Fruit fly (Drosophila melanogaster): Measurements from ENCODE around the gene pdgy.

pdgy gene

DNA sequence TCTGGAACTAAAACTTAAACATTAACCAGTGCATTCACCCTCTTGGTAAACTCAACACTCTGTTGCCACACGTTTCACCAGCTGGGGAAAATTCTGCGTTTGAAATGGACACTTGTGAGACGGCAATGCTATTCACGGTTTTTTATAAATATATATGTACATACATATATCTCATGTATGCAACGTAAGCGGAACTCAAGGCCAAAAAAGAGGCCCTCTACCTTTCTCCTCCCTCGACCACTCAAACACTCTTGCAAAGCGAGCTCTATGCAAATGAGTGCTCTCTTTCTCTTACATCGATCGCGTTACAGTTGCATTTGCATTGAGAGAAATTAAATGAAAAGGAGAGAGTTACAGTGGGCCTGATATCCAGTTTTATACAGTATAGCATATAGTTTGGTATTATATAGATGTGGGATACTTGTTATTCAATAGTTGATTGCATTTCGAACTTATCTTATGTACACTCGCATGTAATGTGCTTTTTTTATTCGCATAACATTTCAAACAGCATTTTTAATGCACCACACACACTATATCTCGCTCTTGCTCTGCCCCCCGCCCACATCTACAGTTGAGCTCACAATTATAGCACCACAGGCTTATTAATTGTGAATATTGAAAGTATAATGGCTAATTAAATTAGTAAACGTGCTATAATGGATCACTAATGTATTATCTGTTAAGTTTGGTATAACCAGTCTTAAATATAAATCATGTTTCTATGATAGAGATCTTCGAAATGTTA is 1.1 kb downstream of the pdgy start (continued):
- no peak for TF ChIP-seq danr (GFP tag; IDR thresholded peaks at IDR 0.05)
- peak; percentile 37 for TF ChIP-seq CG6689 (GFP tag; IDR thresholded peaks at IDR 0.05)
- TF ChIP-seq nau (GFP tag; optimal IDR thresholded peaks at IDR 0.05), result no peak
- no peak for TF ChIP-seq wek (GFP tag; optimal IDR thresholded peaks at IDR 0.05)
- TF ChIP-seq CG7271 (tag; optimal IDR thresholded peaks at IDR 0.05), result no peak
- TF ChIP-seq abd-A (tag; optimal IDR thresholded peaks at IDR 0.05), result no peak
- peak; percentile 2 for TF ChIP-seq CG15011 (GFP tag; optimal IDR thresholded peaks at IDR 0.05)
- peak; percentile 60 for TF ChIP-seq ATbp (GFP tag; optimal IDR thresholded peaks at IDR 0.05)
- no peak for TF ChIP-seq CG4730 (GFP tag; IDR thresholded peaks at IDR 0.05)
- TF ChIP-seq CG4328 (GFP tag; optimal IDR thresholded peaks at IDR 0.05), result no peak
- no peak for TF ChIP-seq CG7745 (tag; optimal IDR thresholded peaks at IDR 0.05)
- no peak for TF ChIP-seq hbn (GFP tag; IDR thresholded peaks at IDR 0.05; ENCODE audit: partially characterized antibody)
- TF ChIP-seq NFAT (GFP tag; IDR thresholded peaks at IDR 0.05), result no peak
- no peak for TF ChIP-seq insv (GFP tag; optimal IDR thresholded peaks at IDR 0.05)
- no peak for TF ChIP-seq CG12071 (GFP tag; optimal IDR thresholded peaks at IDR 0.05)
- peak; percentile 23; the same call in 1 of the 3 replicates for TF ChIP-seq CG3726 (GFP tag; IDR thresholded peaks at IDR 0.05)
- TF ChIP-seq cad (GFP tag; optimal IDR thresholded peaks at IDR 0.05), result no peak
- TF ChIP-seq CG15514 (GFP tag; optimal IDR thresholded peaks at IDR 0.05), result no peak
- no peak for TF ChIP-seq CG16813 (GFP tag; IDR thresholded peaks at IDR 0.05; ENCODE audit: partially characterized antibody)
- TF ChIP-seq CG13894 (tag; optimal IDR thresholded peaks at IDR 0.05), result no peak
- TF ChIP-seq her (GFP tag; optimal IDR thresholded peaks at IDR 0.05), result no peak
- TF ChIP-seq cato (GFP tag; optimal IDR thresholded peaks at IDR 0.05; ENCODE audit: borderline replicate concordance), result peak; percentile 18
- peak; percentile 38; the same call in 2 of the 3 replicates for TF ChIP-seq dysf (GFP tag; IDR thresholded peaks at IDR 0.05)
- peak; percentile 57 for TF ChIP-seq CG7839 (tag; optimal IDR thresholded peaks at IDR 0.05)
- TF ChIP-seq ttk (GFP tag; IDR thresholded peaks at IDR 0.05), result 0 out of 2 replicates have a peak, but pooled peaks have one; percentile 50
- TF ChIP-seq CG2712 (tag; optimal IDR thresholded peaks at IDR 0.05), result peak; percentile 64
- TF ChIP-seq fru (optimal IDR thresholded peaks at IDR 0.05), result no peak
- no peak for TF ChIP-seq maf-S (GFP tag; optimal IDR thresholded peaks at IDR 0.05)
- peak; percentile 60 for TF ChIP-seq CG13424 (tag; optimal IDR thresholded peaks at IDR 0.05)
- TF ChIP-seq CG12299 (tag; optimal IDR thresholded peaks at IDR 0.05), result no peak
- TF ChIP-seq en (GFP tag; optimal IDR thresholded peaks at IDR 0.05), result peak; percentile 22
- TF ChIP-seq CG10431 (GFP tag; optimal IDR thresholded peaks at IDR 0.05), result peak; percentile 54
- TF ChIP-seq Hmx (GFP tag; optimal IDR thresholded peaks at IDR 0.05), result no peak
- no peak for TF ChIP-seq cg (GFP tag; optimal IDR thresholded peaks at IDR 0.05)
- TF ChIP-seq Taf1 (GFP tag; IDR thresholded peaks at IDR 0.05), result no peak
- no peak for TF ChIP-seq Dfd (GFP tag; optimal IDR thresholded peaks at IDR 0.05)
- peak; percentile 19 for TF ChIP-seq CG10654 (GFP tag; optimal IDR thresholded peaks at IDR 0.05)
- TF ChIP-seq CG11504 (tag; optimal IDR thresholded peaks at IDR 0.05), result peak; percentile 71
- TF ChIP-seq CG43689 (GFP tag; IDR thresholded peaks at IDR 0.05), result no peak
- peak; percentile 62 for TF ChIP-seq az2 (GFP tag; optimal IDR thresholded peaks at IDR 0.05)
- no peak for TF ChIP-seq CG11085 (GFP tag; IDR thresholded peaks at IDR 0.05)
- TF ChIP-seq CG34422 (GFP tag; IDR thresholded peaks at IDR 0.05), result no peak
- TF ChIP-seq zf30C (GFP tag; optimal IDR thresholded peaks at IDR 0.05), result peak; percentile 9
- TF ChIP-seq H15 (GFP tag; IDR thresholded peaks at IDR 0.05), result no peak
- no peak for TF ChIP-seq B-H1 (GFP tag; IDR thresholded peaks at IDR 0.05)
- peak; percentile 66 for TF ChIP-seq CG5953 (GFP tag; IDR thresholded peaks at IDR 0.05)
- TF ChIP-seq CG1647 (GFP tag; optimal IDR thresholded peaks at IDR 0.05), result no peak
- TF ChIP-seq HLH4C (GFP tag; IDR thresholded peaks at IDR 0.05; ENCODE audit: partially characterized antibody), result no peak
- peak; percentile 18 for TF ChIP-seq Meics (GFP tag; optimal IDR thresholded peaks at IDR 0.05)
- TF ChIP-seq Adf1 (GFP tag; IDR thresholded peaks at IDR 0.05), result no peak

Measured in whole organism, embryonic.